Fruit fly (Drosophila melanogaster): ENCODE measurements around the gene LSm-4.

LSm-4 gene

dm6 chr2L:10437317-10437716 lies 32.3 kb upstream of the LSm-4 start, which contains the start of gene STUB1 (continued):
- TF ChIP-seq hb (GFP tag; IDR thresholded peaks at IDR 0.05; ENCODE audit: partially characterized antibody) (peak; percentile 99), en (GFP tag; optimal IDR thresholded peaks at IDR 0.05) (no peak), CG34422 (GFP tag; IDR thresholded peaks at IDR 0.05) (no peak), MESR4 (GFP tag; optimal IDR thresholded peaks at IDR 0.05) (peak; percentile 46), Dip3 (GFP tag; optimal IDR thresholded peaks at IDR 0.05) (no peak), chn (GFP tag; optimal IDR thresholded peaks at IDR 0.05) (peak; percentile 15), Poxn (GFP tag; IDR thresholded peaks at IDR 0.05) (no peak), p53 (GFP tag; optimal IDR thresholded peaks at IDR 0.05) (no peak), ERR (GFP tag; optimal IDR thresholded peaks at IDR 0.05) (peak; percentile 19), Xbp1 (GFP tag; optimal IDR thresholded peaks at IDR 0.05) (peak; percentile 16), Mes4 (GFP tag; optimal IDR thresholded peaks at IDR 0.05) (no peak), CG4730 (GFP tag; IDR thresholded peaks at IDR 0.05) (no peak), Bteb2 (GFP tag; optimal IDR thresholded peaks at IDR 0.05) (peak; percentile 2), CG4328 (GFP tag; optimal IDR thresholded peaks at IDR 0.05) (no peak), CG1603 (tag; optimal IDR thresholded peaks at IDR 0.05) (peak; percentile 88), ato (GFP tag; IDR thresholded peaks at IDR 0.05; ENCODE audit: partially characterized antibody) (peak; percentile 93), nerfin-2 (GFP tag; IDR thresholded peaks at IDR 0.05; ENCODE audit: partially characterized antibody) (peak; percentile 97), CG16813 (GFP tag; IDR thresholded peaks at IDR 0.05; ENCODE audit: partially characterized antibody) (peak; percentile 93), CG8478 (optimal IDR thresholded peaks at IDR 0.05) (no peak), CG7963 (GFP tag; IDR thresholded peaks at IDR 0.05; ENCODE audit: partially characterized antibody) (peak; percentile 99), unc-4 (GFP tag; IDR thresholded peaks at IDR 0.05; ENCODE audit: partially characterized antibody) (peak; percentile 96), CG6175 (GFP tag; IDR thresholded peaks at IDR 0.05) (no peak), row (GFP tag; IDR thresholded peaks at IDR 0.05) (peak; percentile 77), CG7786 (GFP tag; optimal IDR thresholded peaks at IDR 0.05) (no peak), CG6654 (GFP tag; optimal IDR thresholded peaks at IDR 0.05) (no peak), CG11247 (GFP tag; IDR thresholded peaks at IDR 0.05) (no peak), Myb (GFP tag; optimal IDR thresholded peaks at IDR 0.05) (peak; percentile 81), maf-S (GFP tag; optimal IDR thresholded peaks at IDR 0.05) (peak; percentile 11), exex (tag; optimal IDR thresholded peaks at IDR 0.05) (peak; percentile 24), Blimp-1 (GFP tag; optimal IDR thresholded peaks at IDR 0.05) (no peak), fd96Cb (tag; optimal IDR thresholded peaks at IDR 0.05) (no peak), Lhr (GFP tag; optimal IDR thresholded peaks at IDR 0.05) (no peak), inv (GFP tag; IDR thresholded peaks at IDR 0.05; ENCODE audit: partially characterized antibody) (peak; percentile 99), gsb-n (tag; optimal IDR thresholded peaks at IDR 0.05) (no peak), Sry-δ (GFP tag; optimal IDR thresholded peaks at IDR 0.05) (peak; percentile 89), CG9727 (GFP tag; optimal IDR thresholded peaks at IDR 0.05) (no peak), CG10565 (GFP tag; optimal IDR thresholded peaks at IDR 0.05) (no peak), Side (GFP tag; optimal IDR thresholded peaks at IDR 0.05) (peak; percentile 4), gfzf (GFP tag; optimal IDR thresholded peaks at IDR 0.05) (peak; percentile 3), CG6791 (GFP tag; IDR thresholded peaks at IDR 0.05; ENCODE audit: partially characterized antibody) (peak; percentile 99), D19A (tag; optimal IDR thresholded peaks at IDR 0.05) (no peak), CG5953 (GFP tag; IDR thresholded peaks at IDR 0.05) (no peak), Dfd (GFP tag; optimal IDR thresholded peaks at IDR 0.05) (no peak), vnd (GFP tag; IDR thresholded peaks at IDR 0.05; ENCODE audit: partially characterized antibody) (peak; percentile 98), CG17359 (tag; optimal IDR thresholded peaks at IDR 0.05) (no peak), Hr3 (GFP tag; optimal IDR thresholded peaks at IDR 0.05) (no peak), CG34224 (GFP tag; IDR thresholded peaks at IDR 0.05; ENCODE audit: partially characterized antibody) (peak; percentile 98), CG11093 (GFP tag; IDR thresholded peaks at IDR 0.05) (no peak), kni (GFP tag; optimal IDR thresholded peaks at IDR 0.05) (no peak), pnt (GFP tag; optimal IDR thresholded peaks at IDR 0.05) (no peak), pfk (GFP tag; optimal IDR thresholded peaks at IDR 0.05) (peak; percentile 50)

Measured in whole organism, embryonic.